Fruit fly (Drosophila melanogaster) whole organism, embryonic: ENCODE results near the gene slam.

Experiments
- CG10147 ChIP-seq: fragments of 200-800 bp; sonication (Bioruptor generic); optimal IDR thresholded peaks from 2 replicates; lab custom pipeline; 2019; ENCODE audit warnings: missing biosample characterization, mild to moderate bottlenecking, missing genetic modification characterization, moderate library complexity
- CG10321 ChIP-seq: fragments of 200-800 bp; sonication (Bioruptor generic); IDR thresholded peaks from 2 replicates; pipeline ENCODE4 v1.3.6; 2022; ENCODE audit warnings: missing biosample characterization, missing genetic modification characterization
- CG10959 ChIP-seq: fragments of 200-800 bp; sonication (Bioruptor generic); IDR thresholded peaks from 2 replicates; pipeline ENCODE4 v1.3.6; 2022; ENCODE audit warnings: missing biosample characterization, missing genetic modification characterization
- CG14965 ChIP-seq: fragments of 200-800 bp; sonication (Bioruptor generic); optimal IDR thresholded peaks from 2 replicates; lab custom pipeline; 2016; ENCODE audit warnings: missing biosample characterization, missing genetic modification characterization, borderline replicate concordance
- CG15073 ChIP-seq: fragments of 200-800 bp; sonication (Bioruptor generic); optimal IDR thresholded peaks from 2 replicates; lab custom pipeline; 2016; ENCODE audit warnings: missing biosample characterization, missing genetic modification characterization
- CG15514 ChIP-seq: fragments of 200-800 bp; sonication (Bioruptor generic); optimal IDR thresholded peaks from 3 replicates; lab custom pipeline; 2017; ENCODE audit warnings: missing biosample characterization, missing genetic modification characterization, mild to moderate bottlenecking, moderate library complexity, missing genetic modification reagents
- CG34376 ChIP-seq: fragments of 200-800 bp; sonication (Bioruptor generic); optimal IDR thresholded peaks from 2 replicates; lab custom pipeline; 2018; ENCODE audit warnings: missing biosample characterization, mild to moderate bottlenecking, missing genetic modification characterization
- CG4282 ChIP-seq: fragments of 200-800 bp; sonication (Bioruptor generic); optimal IDR thresholded peaks from 2 replicates; lab custom pipeline; 2016; ENCODE audit warnings: missing biosample characterization, missing genetic modification characterization
- CG4854 ChIP-seq: fragments of 200-800 bp; sonication (Bioruptor generic); optimal IDR thresholded peaks from 2 replicates; lab custom pipeline; 2016; ENCODE audit warnings: missing biosample characterization, missing genetic modification characterization, inconsistent platforms
- CG7271 ChIP-seq: fragments of 200-800 bp; sonication (Bioruptor generic); optimal IDR thresholded peaks from 2 replicates; lab custom pipeline; 2018; ENCODE audit warnings: missing biosample characterization, mild to moderate bottlenecking, missing genetic modification characterization, moderate library complexity
- Ets65A ChIP-seq: fragments of 200-800 bp; sonication (Bioruptor generic); peaks from one replicate; lab custom pipeline; 2016; ENCODE audit warnings: missing biosample characterization, missing genetic modification characterization
- Ets97D ChIP-seq: fragments of 200-800 bp; sonication (Bioruptor generic); optimal IDR thresholded peaks from 3 replicates; lab custom pipeline; 2016; ENCODE audit warnings: missing biosample characterization, missing genetic modification characterization
- Fer2 ChIP-seq: fragments of 200-800 bp; sonication (Bioruptor generic); optimal IDR thresholded peaks from 2 replicates; lab custom pipeline; 2018; ENCODE audit warnings: missing biosample characterization, mild to moderate bottlenecking, missing genetic modification characterization, moderate library complexity
- HLH4C ChIP-seq: fragments of 200-800 bp; sonication (Bioruptor generic); IDR thresholded peaks from 3 replicates; pipeline ENCODE4 v1.3.6; 2022; ENCODE audit warnings: missing biosample characterization, missing genetic modification characterization; ENCODE audit not compliant: partially characterized antibody
- Poxn ChIP-seq: fragments of 200-800 bp; sonication (Bioruptor generic); IDR thresholded peaks from 2 replicates; pipeline ENCODE4 v1.3.6; 2022; ENCODE audit warnings: missing biosample characterization, missing genetic modification characterization
- Rfx ChIP-seq: fragments of 200-800 bp; sonication (Bioruptor generic); IDR thresholded peaks from 2 replicates; pipeline ENCODE4 v1.3.6; 2022; ENCODE audit warnings: missing biosample characterization, missing genetic modification characterization
- bowl ChIP-seq: fragments of 200-800 bp; sonication (Bioruptor generic); IDR thresholded peaks from 2 replicates; pipeline ENCODE4 v1.3.6; 2022; ENCODE audit warnings: missing biosample characterization, missing genetic modification characterization
- chinmo ChIP-seq: fragments of 200-800 bp; sonication (Bioruptor generic); IDR thresholded peaks from 4 replicates; pipeline ENCODE4 v1.3.6; 2022; ENCODE audit warnings: missing biosample characterization, missing genetic modification characterization; ENCODE audit not compliant: partially characterized antibody
- cwo ChIP-seq: fragments of 200-800 bp; sonication (Bioruptor generic); optimal IDR thresholded peaks from 3 replicates; lab custom pipeline; 2017; ENCODE audit warnings: missing biosample characterization, missing genetic modification characterization, mild to moderate bottlenecking, moderate library complexity, missing genetic modification reagents
- fd102C ChIP-seq: fragments of 200-800 bp; sonication (Bioruptor generic); optimal IDR thresholded peaks from 2 replicates; lab custom pipeline; 2018; ENCODE audit warnings: missing biosample characterization, mild to moderate bottlenecking, missing genetic modification characterization, moderate library complexity
- grn ChIP-seq: fragments of 200-800 bp; sonication (Bioruptor generic); optimal IDR thresholded peaks from 3 replicates; lab custom pipeline; 2017; ENCODE audit warnings: missing biosample characterization, missing genetic modification characterization
- hbn ChIP-seq: fragments of 200-800 bp; sonication (Bioruptor generic); IDR thresholded peaks from 2 replicates; pipeline ENCODE4 v1.3.6; 2022; ENCODE audit warnings: missing biosample characterization, missing genetic modification characterization; ENCODE audit not compliant: partially characterized antibody
- jigr1 ChIP-seq: fragments of 200-800 bp; sonication (Bioruptor generic); IDR thresholded peaks from 3 replicates; pipeline ENCODE4 v1.3.6; 2022; ENCODE audit warnings: missing biosample characterization, missing genetic modification characterization
- lilli ChIP-seq: fragments of 200-800 bp; sonication (Bioruptor generic); optimal IDR thresholded peaks from 3 replicates; lab custom pipeline; 2016; ENCODE audit warnings: missing biosample characterization, missing genetic modification characterization
- lmd ChIP-seq: fragments of 200-800 bp; sonication (Bioruptor generic); IDR thresholded peaks from 2 replicates; pipeline ENCODE4 v1.3.6; 2022; ENCODE audit warnings: missing biosample characterization, missing genetic modification characterization
- pita ChIP-seq: fragments of 200-800 bp; sonication (Bioruptor generic); optimal IDR thresholded peaks from 2 replicates; lab custom pipeline; 2017; ENCODE audit warnings: missing biosample characterization, mild to moderate bottlenecking, missing genetic modification characterization
- sens ChIP-seq: fragments of 200-800 bp; sonication (Bioruptor generic); peaks from one replicate; lab custom pipeline; 2016; ENCODE audit warnings: missing biosample characterization, missing genetic modification characterization
- so ChIP-seq: fragments of 200-800 bp; sonication (Bioruptor generic); IDR thresholded peaks from 3 replicates; pipeline ENCODE4 v1.3.6; 2022; ENCODE audit warnings: missing biosample characterization, missing genetic modification characterization
- stwl ChIP-seq: fragments of 200-800 bp; sonication (Bioruptor generic); optimal IDR thresholded peaks from 3 replicates; lab custom pipeline; 2018; ENCODE audit warnings: missing biosample characterization, mild to moderate bottlenecking, missing genetic modification characterization, moderate library complexity
- sug ChIP-seq: fragments of 200-800 bp; optimal IDR thresholded peaks from 2 replicates; lab custom pipeline; 2019; ENCODE audit warnings: missing biosample characterization, mild to moderate bottlenecking, missing genetic modification characterization, moderate library complexity
- tup ChIP-seq: fragments of 200-800 bp; sonication (Bioruptor generic); optimal IDR thresholded peaks from 2 replicates; lab custom pipeline; 2016; ENCODE audit warnings: missing biosample characterization, mild to moderate bottlenecking, missing genetic modification characterization, moderate library complexity
- zfh2 ChIP-seq: fragments of 200-800 bp; sonication (Bioruptor generic); optimal IDR thresholded peaks from 2 replicates; lab custom pipeline; 2016; ENCODE audit warnings: missing biosample characterization, missing genetic modification characterization

slam gene

dm6 chr2L:6358218-6358617 lies 14.0 kb upstream of the slam start, which contains the start of gene CG9500:
Gene CG9500, minus strand, starts transcription at chr2L:6358318.
- TF ChIP-seq tup (GFP tag; lab: Kevin White, UChicago), result no peak

- TF ChIP-seq CG10321 (GFP tag; lab: Robert Waterston, UW) (no peak), Ets65A (GFP tag; lab: Kevin White, UChicago) (peak; percentile 78)
Observed at dm6 chr2L:6360059-6360458, 12.1 kb upstream of the slam start.

- peak; percentile 20 for TF ChIP-seq stwl (tag; lab: Kevin White, UChicago)
- peak; percentile 24 for TF ChIP-seq Ets97D (GFP tag; lab: Kevin White, UChicago)
- no peak for TF ChIP-seq CG10959 (GFP tag; lab: Robert Waterston, UW)
- peak; percentile 37 for TF ChIP-seq sens (GFP tag; lab: Kevin White, UChicago)
- peak; percentile 81 for TF ChIP-seq CG7271 (tag; lab: Kevin White, UChicago)
- TF ChIP-seq CG15514 (GFP tag; lab: Kevin White, UChicago), result peak; percentile 68
- no peak for TF ChIP-seq Fer2 (tag; lab: Kevin White, UChicago)
- no peak for TF ChIP-seq zfh2 (GFP tag; lab: Kevin White, UChicago)
Observed at dm6 chr2L:6366924-6367323, 5.3 kb upstream of the slam start.

dm6 chr2L:6367478-6367932 lies 4.7 kb upstream of the slam start, which contains the start of gene Nepl4:
Gene Nepl4, plus strand, starts transcription at chr2L:6367882.
- TF ChIP-seq chinmo (GFP tag; lab: Robert Waterston, UW) (0 out of 4 replicates have a peak, but pooled peaks have one; percentile 32), pita (GFP tag; lab: Kevin White, UChicago) (no peak), grn (GFP tag; lab: Kevin White, UChicago) (no peak), fd102C (GFP tag; lab: Kevin White, UChicago) (no peak), CG34376 (peak; percentile 62), sug (tag; lab: Kevin White, UChicago) (peak; percentile 67), cwo (GFP tag; lab: Kevin White, UChicago) (peak; percentile 39)

- TF ChIP-seq HLH4C (GFP tag; lab: Robert Waterston, UW) (no peak), Rfx (GFP tag; lab: Robert Waterston, UW) (no peak), Poxn (GFP tag; lab: Robert Waterston, UW) (no peak), CG4282 (no peak), CG4854 (GFP tag; lab: Kevin White, UChicago) (no peak), CG15073 (GFP tag; lab: Kevin White, UChicago) (no peak), hbn (no peak), lilli (no peak), bowl (no peak), jigr1 (GFP tag; lab: Robert Waterston, UW) (no peak), CG10147 (GFP tag; lab: Kevin White, UChicago) (no peak), lmd (GFP tag; lab: Robert Waterston, UW) (no peak), CG14965 (GFP tag; lab: Kevin White, UChicago) (no peak), so (no peak)
Observed at dm6 chr2L:6369286-6369685, 2.9 kb upstream of the slam start.
